Fruit fly (Drosophila melanogaster): ENCODE measurements around the gene CG14252.

CG14252 gene

dm6 chr3R:26954020-26954672 is 8.8 kb downstream of the CG14252 start (continued):
- TF ChIP-seq dsf (GFP tag; optimal IDR thresholded peaks at IDR 0.05; ENCODE audit: borderline replicate concordance): peak; percentile 24
- no peak for TF ChIP-seq Jra (GFP tag; optimal IDR thresholded peaks at IDR 0.05)
- no peak for TF ChIP-seq dl (GFP tag; optimal IDR thresholded peaks at IDR 0.05; ENCODE audit: insufficient read depth in 1 of 2, partially characterized antibody in 2 of 2)
- no peak for TF ChIP-seq Dif (GFP tag; optimal IDR thresholded peaks at IDR 0.05; ENCODE audit: partially characterized antibody)
- peak in 1 of 2 experiments; percentile 81 for TF ChIP-seq foxo (GFP tag; optimal IDR thresholded peaks at IDR 0.05)
- peak; percentile 14 for TF ChIP-seq jim (GFP tag; optimal IDR thresholded peaks at IDR 0.05)
- no peak for TF ChIP-seq usp (GFP tag; optimal IDR thresholded peaks at IDR 0.05)
- peak; percentile 82 for TF ChIP-seq sage (GFP tag; optimal IDR thresholded peaks at IDR 0.05)
- TF ChIP-seq Vsx2 (GFP tag; optimal IDR thresholded peaks at IDR 0.05; ENCODE audit: partially characterized antibody): peak; percentile 5
- TF ChIP-seq psq (GFP tag; optimal IDR thresholded peaks at IDR 0.05): peak; percentile 100
- TF ChIP-seq ey (GFP tag; optimal IDR thresholded peaks at IDR 0.05): peak; percentile 51
- TF ChIP-seq brk (GFP tag; optimal IDR thresholded peaks at IDR 0.05): peak; percentile 68
- TF ChIP-seq dmrt93B (GFP tag; optimal IDR thresholded peaks at IDR 0.05): peak; percentile 82
- TF ChIP-seq Hnf4 (GFP tag; optimal IDR thresholded peaks at IDR 0.05): peak; percentile 74

- no peak for TF ChIP-seq usp (GFP tag; optimal IDR thresholded peaks at IDR 0.05)
- TF ChIP-seq dmrt93B (GFP tag; optimal IDR thresholded peaks at IDR 0.05): no peak
- no peak for TF ChIP-seq CrebA (GFP tag; optimal IDR thresholded peaks at IDR 0.05; ENCODE audit: borderline replicate concordance)
- TF ChIP-seq br (GFP tag; optimal IDR thresholded peaks at IDR 0.05): no peak
Measured at dm6 chr3R:26955527-26955926, 10.2 kb downstream of the CG14252 start.

DNA sequence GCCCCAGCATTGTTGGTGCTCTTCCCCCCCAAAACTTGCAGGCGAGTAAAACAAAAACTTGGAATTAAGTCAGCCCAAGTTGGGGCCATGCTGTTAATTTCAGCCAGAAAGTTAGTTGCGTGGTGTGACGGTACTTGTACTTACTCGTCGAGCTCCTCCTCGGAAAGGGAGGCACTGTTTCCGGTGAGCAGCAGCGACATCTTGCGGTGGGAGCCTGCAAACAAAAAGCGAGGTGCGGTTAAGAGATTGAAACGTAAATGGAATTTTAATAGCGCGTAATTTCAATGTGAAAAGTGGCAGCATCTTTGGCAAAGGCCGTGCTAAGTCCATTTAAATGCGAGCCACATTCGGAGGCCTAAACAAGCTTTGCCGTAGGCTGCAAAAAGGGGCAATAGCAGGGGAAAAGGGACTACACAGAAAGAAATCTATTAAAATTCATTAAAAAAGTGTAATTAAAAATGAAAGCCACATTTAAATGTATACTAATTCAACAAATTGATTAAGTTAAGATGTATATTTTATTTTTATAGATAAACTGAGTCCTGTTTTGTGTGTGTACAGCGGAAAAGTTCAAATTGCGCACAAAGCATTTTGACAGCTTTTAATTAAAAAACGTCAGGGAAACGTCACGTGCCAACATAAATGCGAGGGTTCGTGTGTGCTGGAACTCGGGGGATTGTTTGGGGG is 11.2 kb downstream of the CG14252 start:
- TF ChIP-seq Abd-B (GFP tag; optimal IDR thresholded peaks at IDR 0.05) (no peak), fru (GFP tag; optimal IDR thresholded peaks at IDR 0.05) (no peak), sage (GFP tag; optimal IDR thresholded peaks at IDR 0.05) (no peak), brk (GFP tag; optimal IDR thresholded peaks at IDR 0.05) (no peak), CG32264 (GFP tag; optimal IDR thresholded peaks at IDR 0.05) (no peak), CG9705 (GFP tag; optimal IDR thresholded peaks at IDR 0.05) (no peak), Jra (GFP tag; optimal IDR thresholded peaks at IDR 0.05) (no peak)

DNA sequence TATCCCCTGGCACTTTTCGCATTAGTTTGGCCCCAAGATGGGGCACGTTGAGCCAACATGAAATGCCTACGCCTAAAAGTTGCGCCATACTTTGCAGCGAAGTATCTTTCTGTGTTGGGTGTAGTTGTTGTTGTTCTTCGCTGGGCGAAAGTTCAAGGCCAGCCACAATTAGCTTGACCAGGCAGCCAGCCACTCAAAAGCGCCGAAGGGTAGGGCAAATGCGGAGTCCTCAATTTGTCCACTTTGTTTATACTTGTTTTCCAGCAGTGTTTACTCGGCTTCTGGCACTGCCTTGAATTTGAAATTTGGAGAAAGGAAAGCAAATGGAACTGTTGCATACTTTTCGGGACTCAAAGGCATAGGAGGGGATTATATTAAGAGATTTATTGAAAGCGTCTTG is 11.8 kb downstream of the CG14252 start:
- TF ChIP-seq CrebA (GFP tag; optimal IDR thresholded peaks at IDR 0.05; ENCODE audit: borderline replicate concordance): no peak
- no peak for TF ChIP-seq Hr78 (GFP tag; optimal IDR thresholded peaks at IDR 0.05)
- TF ChIP-seq N (GFP tag; optimal IDR thresholded peaks at IDR 0.05): peak; percentile 15
- no peak for TF ChIP-seq Dfd (GFP tag; optimal IDR thresholded peaks at IDR 0.05)
- no peak for TF ChIP-seq usp (GFP tag; optimal IDR thresholded peaks at IDR 0.05)
- TF ChIP-seq dl (GFP tag; optimal IDR thresholded peaks at IDR 0.05; ENCODE audit: insufficient read depth in 1 of 2, partially characterized antibody in 2 of 2): no peak
- peak; percentile 3 for TF ChIP-seq Myc (optimal IDR thresholded peaks at IDR 0.05)
- TF ChIP-seq HLH106 (tag; optimal IDR thresholded peaks at IDR 0.05): no peak
- no peak for TF ChIP-seq Dif (GFP tag; optimal IDR thresholded peaks at IDR 0.05; ENCODE audit: partially characterized antibody)
- TF ChIP-seq h (GFP tag; optimal IDR thresholded peaks at IDR 0.05): no peak
- no peak for TF ChIP-seq Hnf4 (GFP tag; optimal IDR thresholded peaks at IDR 0.05)
- TF ChIP-seq sage (GFP tag; optimal IDR thresholded peaks at IDR 0.05): no peak
- TF ChIP-seq jim (GFP tag; optimal IDR thresholded peaks at IDR 0.05): no peak

DNA sequence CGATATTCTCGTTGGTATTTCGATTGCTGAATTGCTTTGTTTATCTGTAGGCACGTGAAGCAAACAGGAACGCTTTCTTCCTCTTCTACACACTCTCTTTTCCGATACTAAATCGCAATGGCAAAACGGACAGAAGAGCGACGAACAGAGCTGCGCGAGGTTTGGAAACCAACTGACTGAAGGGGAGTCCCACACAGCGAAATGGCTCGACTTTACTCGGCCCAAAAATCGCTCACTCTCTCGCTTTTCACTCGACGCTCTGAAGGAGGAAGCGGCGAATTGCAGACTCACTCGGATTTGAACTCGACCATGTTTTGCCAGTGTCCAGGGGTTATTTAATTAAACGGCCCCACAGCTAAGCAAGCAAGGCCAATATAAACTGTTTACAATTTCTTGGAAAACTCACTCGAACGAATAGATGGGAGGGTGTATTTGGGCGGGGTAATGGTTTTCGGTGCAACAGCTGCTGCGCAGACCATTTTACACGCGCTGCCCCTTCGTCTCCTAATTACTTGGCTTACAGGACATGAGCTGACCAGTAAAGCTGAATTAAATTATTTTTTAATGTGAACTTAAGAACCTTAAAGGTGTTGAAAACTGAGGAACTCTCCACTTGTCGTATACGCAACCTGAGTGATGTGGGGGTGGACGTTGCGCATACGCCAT is 13.1 kb downstream of the CG14252 start, which contains the start of gene CG6330:
Gene CG6330 (minus strand): TSS at position 178 of the 666 bp plus-strand sequence.
- no peak for TF ChIP-seq Rel (GFP tag; optimal IDR thresholded peaks at IDR 0.05)
- TF ChIP-seq Rel (tag; optimal IDR thresholded peaks at IDR 0.05): peak; percentile 64
- TF ChIP-seq Dif (GFP tag; optimal IDR thresholded peaks at IDR 0.05; ENCODE audit: partially characterized antibody): no peak

Measured in whole organism, wandering third instar larva.